Worm (Caenorhabditis elegans): Measurements from ENCODE around the gene cest-5.1.

DNA sequence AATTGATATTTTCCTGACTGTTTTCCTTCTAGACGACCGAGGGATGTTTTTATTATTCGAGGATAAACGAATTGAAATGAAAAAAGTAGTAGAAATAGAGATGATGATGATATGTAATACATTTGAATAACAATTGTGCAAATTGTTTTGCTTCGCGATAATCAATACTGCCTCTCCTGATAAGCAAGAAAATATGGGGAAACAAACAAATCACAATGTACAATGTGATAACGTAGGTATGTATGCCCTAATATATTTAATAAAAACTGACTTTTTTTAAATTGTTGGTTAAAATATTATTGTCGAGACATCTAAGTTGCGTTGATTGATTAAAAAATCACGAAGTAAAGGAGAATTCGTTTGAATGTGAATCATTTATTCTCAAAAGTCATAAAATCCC, 3.8 kb downstream of the cest-5.1 start, which contains the start of gene cest-5.2:
- TF ChIP-seq duxl-1 (tag; optimal IDR thresholded peaks at IDR 0.05; ENCODE audit: poor library complexity) (no peak), lin-39 (tag; optimal IDR thresholded peaks at IDR 0.05) (no peak), fos-1 (tag; optimal IDR thresholded peaks at IDR 0.05) (no peak), ama-1 (optimal IDR thresholded peaks at IDR 0.05) (no peak)

Measured in whole organism, L4 larva.